Fruit fly (Drosophila melanogaster) whole organism, wandering third instar larva: Measurements from ENCODE around the gene gammaSnap2.

Experiments used
- Abd-B ChIP-seq: fragments of >200 bp; optimal IDR thresholded peaks from 2 replicates; lab custom pipeline; 2017; ENCODE audit warnings: missing biosample characterization, missing genetic modification characterization
- CG9705 ChIP-seq: fragments of 200-800 bp; sonication (Bioruptor generic); optimal IDR thresholded peaks from 2 replicates; lab custom pipeline; 2018; ENCODE audit warnings: missing biosample characterization, mild to moderate bottlenecking, missing genetic modification characterization
- CrebA ChIP-seq: fragments of 200-800 bp; sonication (Bioruptor generic); optimal IDR thresholded peaks from 2 replicates; lab custom pipeline; 2016; ENCODE audit warnings: missing biosample characterization, mild to moderate bottlenecking, missing genetic modification characterization, borderline replicate concordance
- Dfd ChIP-seq: fragments of >200 bp; optimal IDR thresholded peaks from 2 replicates; lab custom pipeline; 2017; ENCODE audit warnings: missing biosample characterization, missing genetic modification characterization
- GATAd ChIP-seq: sonication (Bioruptor generic); optimal IDR thresholded peaks from 2 replicates; lab custom pipeline; 2016; ENCODE audit warnings: missing biosample characterization, missing genetic modification characterization
- Hnf4 ChIP-seq: fragments of 200-800 bp; sonication (Bioruptor generic); optimal IDR thresholded peaks from 2 replicates; lab custom pipeline; 2016; ENCODE audit warnings: missing biosample characterization, mild to moderate bottlenecking, missing genetic modification characterization
- Hr78 ChIP-seq: fragments of >200 bp; optimal IDR thresholded peaks from 2 replicates; lab custom pipeline; 2017; ENCODE audit warnings: missing biosample characterization, missing genetic modification characterization
- Jra ChIP-seq: sonication (Bioruptor generic); optimal IDR thresholded peaks from 2 replicates; lab custom pipeline; 2016; ENCODE audit warnings: missing biosample characterization, missing genetic modification characterization
- Mio ChIP-seq: sonication (Bioruptor generic); optimal IDR thresholded peaks from 2 replicates; lab custom pipeline; 2016; ENCODE audit warnings: missing biosample characterization, missing genetic modification characterization
- Myc ChIP-seq: fragments of >200 bp; optimal IDR thresholded peaks from 2 replicates; lab custom pipeline; 2017
- N ChIP-seq: fragments of >200 bp; optimal IDR thresholded peaks from 2 replicates; lab custom pipeline; 2018; ENCODE audit warnings: missing biosample characterization, missing external identifiers, missing genetic modification characterization
- Rel ChIP-seq, 2 experiments: fragments of 200-800 bp; sonication (Bioruptor generic) in 1 of 2; optimal IDR thresholded peaks; 2 replicates in 1 of 2; 3 replicates in 1 of 2; lab custom pipeline; 2016 to 2019; ENCODE audit warnings: mild to moderate bottlenecking in 2 of 2, missing biosample characterization in 2 of 2, missing genetic modification characterization in 2 of 2, moderate library complexity in 1 of 2
- Sp1 ChIP-seq: fragments of 200-800 bp; sonication (Bioruptor generic); optimal IDR thresholded peaks from 3 replicates; lab custom pipeline; 2019; ENCODE audit warnings: missing biosample characterization, mild to moderate bottlenecking, missing genetic modification characterization, moderate library complexity
- Vsx2 ChIP-seq: fragments of 200-300, 225-300 bp; sonication (Bioruptor generic); optimal IDR thresholded peaks from 2 replicates; lab custom pipeline; 2018; ENCODE audit warnings: missing biosample characterization, missing genetic modification characterization; ENCODE audit not compliant: partially characterized antibody
- br ChIP-seq: fragments of 200-800 bp; sonication (Bioruptor generic); optimal IDR thresholded peaks from 2 replicates; lab custom pipeline; 2016; ENCODE audit warnings: missing biosample characterization, missing genetic modification characterization
- dmrt93B ChIP-seq: fragments of 200-800 bp; sonication (Bioruptor generic); optimal IDR thresholded peaks from 2 replicates; lab custom pipeline; 2018; ENCODE audit warnings: missing biosample characterization, mild to moderate bottlenecking, missing genetic modification characterization
- dsf ChIP-seq: sonication (Bioruptor generic); optimal IDR thresholded peaks from 2 replicates; lab custom pipeline; 2016; ENCODE audit warnings: missing biosample characterization, missing genetic modification characterization, borderline replicate concordance
- ey ChIP-seq: fragments of 200-800 bp; sonication (Bioruptor generic); optimal IDR thresholded peaks from 2 replicates; lab custom pipeline; 2016; ENCODE audit warnings: missing biosample characterization, missing genetic modification characterization
- foxo ChIP-seq, 2 experiments: fragments of 200-800 bp; sonication (Bioruptor generic); optimal IDR thresholded peaks; 2 replicates in 1 of 2; 3 replicates in 1 of 2; lab custom pipeline; 2016 to 2017; ENCODE audit warnings: missing biosample characterization in 2 of 2, missing genetic modification characterization in 2 of 2
- fru ChIP-seq: fragments of 200-800 bp; sonication (Bioruptor generic); optimal IDR thresholded peaks from 3 replicates; lab custom pipeline; 2016; ENCODE audit warnings: missing biosample characterization, mild to moderate bottlenecking, missing genetic modification characterization
- h ChIP-seq: fragments of 200-800 bp; sonication (Bioruptor generic); optimal IDR thresholded peaks from 3 replicates; lab custom pipeline; 2016; ENCODE audit warnings: missing biosample characterization, mild to moderate bottlenecking, missing genetic modification characterization
- jim ChIP-seq: fragments of 175-275, 200-325 bp; sonication (Bioruptor generic); optimal IDR thresholded peaks from 2 replicates; lab custom pipeline; 2016; ENCODE audit warnings: missing biosample characterization, mild to moderate bottlenecking, missing genetic modification characterization
- lola ChIP-seq: fragments of >200 bp; optimal IDR thresholded peaks from 2 replicates; lab custom pipeline; 2017; ENCODE audit warnings: missing biosample characterization, missing genetic modification characterization
- pan ChIP-seq: fragments of >200 bp; optimal IDR thresholded peaks from 2 replicates; lab custom pipeline; 2017
- psq ChIP-seq: fragments of 200-800 bp; sonication (Bioruptor generic); optimal IDR thresholded peaks from 3 replicates; lab custom pipeline; 2017; ENCODE audit warnings: missing biosample characterization, mild to moderate bottlenecking, missing genetic modification characterization, moderate library complexity
- rgr ChIP-seq: fragments of 200-800 bp; sonication (Bioruptor generic); optimal IDR thresholded peaks from 3 replicates; lab custom pipeline; 2016; ENCODE audit warnings: missing biosample characterization, mild to moderate bottlenecking, missing genetic modification characterization
- sage ChIP-seq: fragments of 200-800 bp; sonication (Bioruptor generic); optimal IDR thresholded peaks from 2 replicates; lab custom pipeline; 2016; ENCODE audit warnings: missing biosample characterization, mild to moderate bottlenecking, missing genetic modification characterization
- sv ChIP-seq: fragments of 200-800 bp; sonication (Bioruptor generic); optimal IDR thresholded peaks from 3 replicates; lab custom pipeline; 2016; ENCODE audit warnings: missing biosample characterization, missing genetic modification characterization
- tai ChIP-seq: sonication (Bioruptor generic); optimal IDR thresholded peaks from 2 replicates; lab custom pipeline; 2016; ENCODE audit warnings: missing biosample characterization, missing genetic modification characterization
- usp ChIP-seq: fragments of >200 bp; optimal IDR thresholded peaks from 2 replicates; lab custom pipeline; 2017; ENCODE audit warnings: missing biosample characterization, missing genetic modification characterization
- woc ChIP-seq: sonication (Bioruptor generic); optimal IDR thresholded peaks from 2 replicates; lab custom pipeline; 2016; ENCODE audit warnings: missing biosample characterization, mild to moderate bottlenecking, missing genetic modification characterization

The gammaSnap2 gene

DNA sequence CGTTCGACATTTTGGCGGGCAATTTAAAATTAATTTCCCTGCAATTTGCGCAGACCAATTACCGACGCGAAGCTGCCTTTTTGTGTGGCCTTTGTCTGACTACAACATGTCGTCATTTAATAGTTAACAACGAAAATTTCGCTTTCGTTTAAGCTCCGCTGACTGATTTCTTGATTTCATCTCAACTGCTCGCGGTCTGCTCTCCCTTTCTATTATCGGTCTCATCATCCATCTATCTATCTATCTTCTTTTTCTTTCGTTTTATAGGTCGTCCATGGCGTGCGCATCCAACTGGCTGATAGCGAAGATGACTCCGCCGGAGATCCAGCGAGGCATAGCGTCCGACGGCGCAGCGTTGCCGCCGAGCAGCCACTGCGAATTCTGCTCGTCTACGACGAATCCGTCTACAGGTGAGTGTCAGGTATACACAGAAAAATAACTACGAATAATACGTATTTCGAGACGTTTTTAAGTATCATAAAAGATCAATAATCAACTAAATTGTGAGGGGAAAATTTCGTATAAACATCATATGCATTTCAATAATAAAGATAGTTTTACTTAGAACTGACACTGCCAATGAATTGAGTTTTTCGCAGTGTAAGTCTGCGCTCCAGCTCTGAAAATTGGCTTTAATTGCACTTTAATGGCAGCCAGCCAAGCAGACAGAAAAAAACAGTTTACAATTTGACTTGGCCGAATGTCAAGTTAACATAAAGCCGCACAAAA, 32.9 kb upstream of the gammaSnap2 start:
- TF ChIP-seq Vsx2 (GFP tag; lab: Kevin White, UChicago) (no peak), Rel (GFP tag; optimal IDR thresholded peaks at IDR 0.05; lab: Kevin White, UChicago) (no peak), Rel (tag; optimal IDR thresholded peaks at IDR 0.05; lab: Kevin White, UChicago) (no peak), br (GFP tag; lab: Kevin White, UChicago) (no peak), Hr78 (GFP tag; lab: Kevin White, UChicago) (no peak), Abd-B (GFP tag; lab: Kevin White, UChicago) (no peak), psq (GFP tag; lab: Kevin White, UChicago) (no peak), Jra (GFP tag; lab: Kevin White, UChicago) (no peak)

DNA sequence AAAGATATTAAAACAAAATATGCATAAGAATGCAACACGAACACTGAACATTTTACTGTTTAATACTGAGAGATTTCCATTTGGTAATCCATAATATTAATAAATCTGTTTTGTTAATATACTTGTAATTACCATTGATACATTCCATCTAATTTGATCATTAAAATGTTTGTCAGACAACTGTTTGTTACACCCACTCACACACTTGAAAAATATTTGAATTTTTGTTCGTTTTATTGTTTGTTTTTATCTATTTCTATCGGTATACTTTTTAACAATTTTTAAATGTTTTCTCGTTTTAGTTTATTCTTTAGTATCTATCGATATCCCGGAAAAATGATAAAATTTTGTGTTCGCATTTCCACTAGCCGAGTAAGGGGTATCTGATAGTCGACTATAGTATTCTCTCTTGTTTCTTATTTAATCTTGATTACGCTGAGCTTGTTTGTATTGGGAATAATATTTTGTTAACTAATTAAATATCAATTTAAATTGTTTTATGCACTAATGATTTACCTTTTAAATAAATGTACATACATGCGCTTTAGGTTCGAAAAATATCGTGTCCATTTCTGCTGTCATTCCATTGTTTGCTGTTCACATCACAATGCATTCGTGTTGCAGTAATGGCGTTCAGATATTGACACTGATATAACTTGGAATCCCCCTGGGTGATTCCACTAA, 30.8 kb upstream of the gammaSnap2 start, which contains the start of gene CG34303:
CG34303 (minus strand) TSS at position 51 of the 684 bp plus-strand sequence.
- TF ChIP-seq tai (GFP tag; lab: Kevin White, UChicago) (no peak), Rel (GFP tag; optimal IDR thresholded peaks at IDR 0.05; lab: Kevin White, UChicago) (no peak), Rel (tag; optimal IDR thresholded peaks at IDR 0.05; lab: Kevin White, UChicago) (peak; percentile 64), Hr78 (GFP tag; lab: Kevin White, UChicago) (no peak), foxo (GFP tag; optimal IDR thresholded peaks at IDR 0.05; lab: Kevin White, UChicago) (no peak), fru (no peak), Dfd (GFP tag; lab: Kevin White, UChicago) (no peak)

DNA sequence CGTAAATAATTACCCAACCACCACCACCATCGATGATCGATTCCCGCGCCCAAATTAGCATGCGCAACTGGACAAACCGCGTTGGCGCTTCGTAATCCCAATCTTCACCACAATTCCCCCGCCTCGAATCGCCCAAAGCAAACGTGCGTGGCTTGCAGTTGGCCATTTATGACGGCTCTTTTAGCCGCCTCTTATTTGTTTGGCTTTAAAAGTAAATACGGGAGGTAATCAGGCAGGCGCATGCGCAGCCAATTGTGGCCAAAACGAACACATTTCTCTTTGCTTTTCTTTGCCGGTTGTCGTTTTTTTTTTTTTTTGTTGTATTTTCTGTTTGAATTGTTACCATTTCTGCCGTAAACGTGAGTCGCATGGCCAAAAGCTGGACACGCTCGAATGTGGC, 29.4 kb upstream of the gammaSnap2 start:
- TF ChIP-seq jim (GFP tag; lab: Kevin White, UChicago) (no peak), pan (lab: Kevin White, UChicago) (no peak), sage (GFP tag; lab: Kevin White, UChicago) (no peak), CG9705 (no peak), fru (no peak), dsf (GFP tag; lab: Kevin White, UChicago) (no peak), usp (no peak), ey (GFP tag; lab: Kevin White, UChicago) (no peak), N (GFP tag; lab: Kevin White, UChicago) (no peak), Mio (no peak)

DNA sequence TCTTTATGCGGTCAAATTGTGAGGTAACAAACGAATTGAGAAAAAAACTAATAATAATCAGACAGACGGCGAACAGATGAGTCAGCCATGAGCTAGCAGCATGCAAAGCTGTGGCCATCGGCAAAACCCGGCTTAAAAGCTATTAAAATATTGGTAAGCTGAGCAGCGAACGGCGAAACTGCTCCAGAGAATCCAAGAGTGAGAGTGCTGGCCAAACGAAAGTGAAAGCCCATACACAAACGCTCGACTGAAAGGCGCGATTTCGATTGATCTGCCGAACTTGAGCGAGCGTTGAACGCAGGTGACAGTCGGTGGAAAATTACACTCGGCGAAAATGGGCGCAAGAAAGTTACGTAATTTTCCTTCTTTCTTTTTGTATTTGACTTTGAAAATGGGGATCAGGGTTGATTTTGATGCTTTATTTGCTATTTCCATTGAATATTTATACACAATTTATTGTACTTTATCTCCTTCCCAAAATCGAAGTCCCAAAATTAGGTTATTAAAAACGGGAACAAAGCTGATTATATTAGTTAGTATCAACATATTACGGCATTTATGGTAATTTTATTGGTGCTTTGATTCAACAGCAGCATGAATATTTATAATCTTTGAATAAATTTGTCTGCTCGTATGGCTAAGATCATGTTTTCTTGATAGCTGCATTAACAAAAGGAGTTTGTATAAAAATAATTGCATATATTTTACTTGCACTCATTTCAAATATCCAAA, 28.6 kb upstream of the gammaSnap2 start:
- no peak for TF ChIP-seq CG9705
- no peak for TF ChIP-seq Jra (GFP tag; lab: Kevin White, UChicago)
- TF ChIP-seq jim (GFP tag; lab: Kevin White, UChicago): no peak
- no peak for TF ChIP-seq psq (GFP tag; lab: Kevin White, UChicago)
- TF ChIP-seq Myc: no peak
- TF ChIP-seq rgr (GFP tag; lab: Kevin White, UChicago): no peak
- no peak for TF ChIP-seq sv (GFP tag; lab: Kevin White, UChicago)
- no peak for TF ChIP-seq sage (GFP tag; lab: Kevin White, UChicago)
- TF ChIP-seq Rel (GFP tag; optimal IDR thresholded peaks at IDR 0.05; lab: Kevin White, UChicago): no peak
- TF ChIP-seq Rel (tag; optimal IDR thresholded peaks at IDR 0.05; lab: Kevin White, UChicago): no peak
- TF ChIP-seq N (GFP tag; lab: Kevin White, UChicago): no peak
- no peak for TF ChIP-seq woc (GFP tag; lab: Kevin White, UChicago)
- no peak for TF ChIP-seq h (GFP tag; lab: Kevin White, UChicago)
- TF ChIP-seq fru: no peak

DNA sequence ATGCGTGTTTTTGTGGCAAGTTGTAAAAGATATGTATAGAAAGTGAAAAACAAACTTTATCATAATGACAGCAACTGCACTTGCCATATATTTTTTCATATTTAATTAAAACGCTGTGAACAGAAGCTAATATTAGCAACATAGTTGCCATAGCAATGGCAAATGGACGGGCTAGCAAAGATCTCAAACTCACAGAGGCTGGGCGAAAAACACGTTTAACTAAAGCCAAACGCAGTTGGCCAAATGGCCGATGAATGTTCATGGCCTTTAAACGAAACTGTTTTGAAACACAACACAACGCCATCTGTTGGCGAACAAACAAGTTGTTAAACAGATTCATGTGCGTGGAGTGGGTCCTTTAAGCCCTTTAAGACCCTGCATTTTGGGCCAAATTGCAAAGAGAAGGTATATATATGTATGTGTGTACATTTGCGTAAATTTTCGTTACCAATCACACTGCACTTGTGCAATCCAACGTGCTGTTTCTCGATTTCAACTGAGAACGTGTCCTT, 27.2 kb upstream of the gammaSnap2 start:
- no peak for TF ChIP-seq fru
- TF ChIP-seq tai (GFP tag; lab: Kevin White, UChicago): no peak
- TF ChIP-seq h (GFP tag; lab: Kevin White, UChicago): no peak
- TF ChIP-seq foxo (GFP tag; optimal IDR thresholded peaks at IDR 0.05; lab: Kevin White, UChicago): no peak
- TF ChIP-seq Rel (GFP tag; optimal IDR thresholded peaks at IDR 0.05; lab: Kevin White, UChicago): no peak
- TF ChIP-seq Rel (tag; optimal IDR thresholded peaks at IDR 0.05; lab: Kevin White, UChicago): no peak

DNA sequence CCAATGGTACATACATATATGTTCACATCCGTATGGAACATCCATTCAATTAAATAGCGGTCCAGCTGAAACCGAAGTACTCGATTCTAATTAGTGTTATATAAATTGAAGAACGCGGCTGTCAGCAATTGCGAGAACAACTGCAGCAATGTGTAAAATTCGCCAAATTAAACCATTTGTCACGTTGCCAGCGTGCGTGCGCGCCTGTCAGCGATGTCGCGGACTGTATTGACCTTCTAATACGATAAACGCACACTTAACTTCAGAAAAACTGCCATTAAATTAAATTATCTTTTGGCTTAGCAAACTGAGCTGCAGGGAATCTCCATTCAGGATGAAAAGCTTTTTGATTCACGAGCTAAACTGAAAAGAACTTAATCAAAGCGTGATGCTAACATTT, 26.0 kb upstream of the gammaSnap2 start:
- TF ChIP-seq lola (no peak), rgr (GFP tag; lab: Kevin White, UChicago) (no peak), jim (GFP tag; lab: Kevin White, UChicago) (no peak), Hnf4 (GFP tag; lab: Kevin White, UChicago) (no peak), Vsx2 (GFP tag; lab: Kevin White, UChicago) (no peak), tai (GFP tag; lab: Kevin White, UChicago) (no peak), Myc (no peak), CrebA (GFP tag; lab: Kevin White, UChicago) (no peak), dmrt93B (GFP tag; lab: Kevin White, UChicago) (no peak), Sp1 (GFP tag; lab: Kevin White, UChicago) (no peak), GATAd (GFP tag; lab: Kevin White, UChicago) (no peak), Rel (GFP tag; optimal IDR thresholded peaks at IDR 0.05; lab: Kevin White, UChicago) (no peak), Rel (tag; optimal IDR thresholded peaks at IDR 0.05; lab: Kevin White, UChicago) (no peak)
